Worm (Caenorhabditis elegans): ENCODE measurements around the gene ser-1.

The ser-1 gene

DNA sequence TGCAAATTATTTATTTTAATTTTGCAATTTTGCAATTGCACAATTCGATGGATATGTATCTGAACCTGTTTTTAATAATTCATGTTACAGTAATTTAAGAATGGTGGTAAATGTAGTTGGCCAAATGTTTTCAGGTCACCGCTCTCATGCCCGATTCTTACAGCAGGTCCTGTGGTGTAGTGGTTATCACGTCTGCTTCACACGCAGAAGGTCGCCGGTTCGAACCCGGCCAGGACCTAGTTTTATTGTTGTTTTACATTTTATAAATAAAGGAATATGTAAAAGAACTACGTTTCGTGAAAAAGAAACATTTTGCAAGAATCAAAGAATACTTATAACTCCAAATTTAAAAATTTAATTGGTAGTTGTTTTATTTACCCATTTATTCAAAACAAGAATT, 10.7 kb downstream of the ser-1 start (continued):
- peak; percentile 65; the same call in 1 of the 2 replicates for TF ChIP-seq F26F4.8 (GFP tag; conservative IDR thresholded peaks at IDR 0.05)
- TF ChIP-seq daf-12 (tag; optimal IDR thresholded peaks at IDR 0.05) = no peak
- TF ChIP-seq nhr-111 (GFP tag; optimal IDR thresholded peaks at IDR 0.05) = no peak
- TF ChIP-seq pha-4 (GFP tag; IDR thresholded peaks at IDR 0.05) = peak; percentile 57; the same call in 1 of the 2 replicates
- TF ChIP-seq pha-4 (tag; optimal IDR thresholded peaks at IDR 0.05) = no peak
- TF ChIP-seq dve-1 (tag; optimal IDR thresholded peaks at IDR 0.05; ENCODE audit: insufficient read depth) = no peak
- TF ChIP-seq php-3 (GFP tag; IDR thresholded peaks at IDR 0.05) = peak; percentile 29; the same call in 1 of the 2 replicates
- no peak for TF ChIP-seq nhr-11 (tag; optimal IDR thresholded peaks at IDR 0.05)
- peak; percentile 75 for TF ChIP-seq vab-7 (GFP tag; IDR thresholded peaks at IDR 0.05)
- TF ChIP-seq snpc-4 (tag; optimal IDR thresholded peaks at IDR 0.05) = no peak
- TF ChIP-seq saeg-2 (GFP tag; IDR thresholded peaks at IDR 0.05) = no peak
- TF ChIP-seq nhr-10 (tag; optimal IDR thresholded peaks at IDR 0.05) = no peak
- TF ChIP-seq jun-1 (tag; optimal IDR thresholded peaks at IDR 0.05) = no peak
- TF ChIP-seq dmd-9 (GFP tag; IDR thresholded peaks at IDR 0.05) = no peak
- TF ChIP-seq tra-1 (GFP tag; IDR thresholded peaks at IDR 0.05) = peak; percentile 69; the same call in 1 of the 2 replicates
- no peak for TF ChIP-seq hif-1 (tag; optimal IDR thresholded peaks at IDR 0.05)
- TF ChIP-seq dmd-6 (GFP tag; IDR thresholded peaks at IDR 0.05) = peak; percentile 46; the same call in 1 of the 2 replicates
- no peak for TF ChIP-seq lir-3 (tag; optimal IDR thresholded peaks at IDR 0.05)
- no peak for TF ChIP-seq mdl-1 (tag; optimal IDR thresholded peaks at IDR 0.05)
- TF ChIP-seq unc-39 (tag; optimal IDR thresholded peaks at IDR 0.05) = no peak
- TF ChIP-seq zfp-3 (GFP tag; conservative IDR thresholded peaks at IDR 0.05) = no peak
- no peak for TF ChIP-seq ceh-32 (tag; optimal IDR thresholded peaks at IDR 0.05; ENCODE audit: poor library complexity)
- no peak for TF ChIP-seq spr-1 (tag; optimal IDR thresholded peaks at IDR 0.05)
- no peak for TF ChIP-seq mxl-3 (GFP tag; optimal IDR thresholded peaks at IDR 0.05)
- peak; percentile 69 for TF ChIP-seq snpc-1.2 (GFP tag; IDR thresholded peaks at IDR 0.05)
- TF ChIP-seq lin-39 (tag; optimal IDR thresholded peaks at IDR 0.05) = no peak
- no peak for TF ChIP-seq nhr-48 (tag; optimal IDR thresholded peaks at IDR 0.05)
- TF ChIP-seq nhr-28 (tag; optimal IDR thresholded peaks at IDR 0.05) = no peak
- no peak for TF ChIP-seq rbr-2 (tag; optimal IDR thresholded peaks at IDR 0.05)
- no peak for TF ChIP-seq nhr-25 (tag; optimal IDR thresholded peaks at IDR 0.05; ENCODE audit: borderline replicate concordance, insufficient read depth)
- TF ChIP-seq ama-1 (optimal IDR thresholded peaks at IDR 0.05) = no peak
- peak; percentile 20 for TF ChIP-seq lin-13 (GFP tag; optimal IDR thresholded peaks at IDR 0.05)
- TF ChIP-seq ZK546.5 (tag; optimal IDR thresholded peaks at IDR 0.05) = no peak
- no peak for TF ChIP-seq nhr-102 (tag; optimal IDR thresholded peaks at IDR 0.05)
- peak; percentile 77 for TF ChIP-seq lim-7 (GFP tag; IDR thresholded peaks at IDR 0.05)
- no peak for TF ChIP-seq lin-29 (GFP tag; IDR thresholded peaks at IDR 0.05)

DNA sequence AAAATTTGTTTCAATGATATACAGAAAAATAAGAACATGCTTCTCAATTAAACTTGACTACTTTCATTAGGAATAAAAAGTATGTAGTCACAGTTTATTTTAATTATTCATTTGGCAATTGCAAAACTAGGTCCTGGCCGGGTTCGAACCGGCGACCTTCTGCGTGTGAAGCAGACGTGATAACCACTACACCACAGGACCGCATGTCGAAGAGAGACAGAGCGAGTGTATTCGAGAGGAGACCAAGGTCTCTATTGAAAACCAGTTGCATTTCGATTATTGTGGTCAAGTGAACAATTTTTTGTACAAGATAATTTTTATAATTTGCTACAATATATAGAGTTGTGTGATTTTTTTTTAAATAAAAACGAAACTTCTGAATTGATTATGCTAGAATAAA, 11.3 kb downstream of the ser-1 start:
- TF ChIP-seq pqm-1 (tag; optimal IDR thresholded peaks at IDR 0.05) = no peak
- TF ChIP-seq ceh-62 (tag; optimal IDR thresholded peaks at IDR 0.05) = no peak
- no peak for TF ChIP-seq zag-1 (tag; optimal IDR thresholded peaks at IDR 0.05)
- TF ChIP-seq nhr-111 (GFP tag; optimal IDR thresholded peaks at IDR 0.05) = no peak
- no peak for TF ChIP-seq nhr-237 (tag; optimal IDR thresholded peaks at IDR 0.05)
- TF ChIP-seq madf-9 (GFP tag; conservative IDR thresholded peaks at IDR 0.05) = peak; percentile 81
- no peak for TF ChIP-seq ceh-82 (tag; optimal IDR thresholded peaks at IDR 0.05)
- TF ChIP-seq arid-1 (GFP tag; conservative IDR thresholded peaks at IDR 0.05) = peak; percentile 77; the same call in 1 of the 2 replicates
- no peak for TF ChIP-seq egl-27 (tag; optimal IDR thresholded peaks at IDR 0.05)
- TF ChIP-seq F49E8.2 (tag; optimal IDR thresholded peaks at IDR 0.05; ENCODE audit: borderline replicate concordance) = peak; percentile 12
- TF ChIP-seq vab-7 (GFP tag; IDR thresholded peaks at IDR 0.05) = peak; percentile 92
- peak; percentile 28 for TF ChIP-seq lin-13 (GFP tag; optimal IDR thresholded peaks at IDR 0.05)
- peak; percentile 68 for TF ChIP-seq ceh-44 (GFP tag; IDR thresholded peaks at IDR 0.05)
- TF ChIP-seq nhr-41 (GFP tag; IDR thresholded peaks at IDR 0.05) = peak; percentile 82; the same call in 1 of the 2 replicates
- peak; percentile 1 for TF ChIP-seq zfp-2 (tag; optimal IDR thresholded peaks at IDR 0.05)
- TF ChIP-seq ztf-11 (tag; optimal IDR thresholded peaks at IDR 0.05) = no peak
- peak; percentile 71 for TF ChIP-seq spr-1 (tag; optimal IDR thresholded peaks at IDR 0.05)
- peak; percentile 42 for TF ChIP-seq lir-3 (tag; optimal IDR thresholded peaks at IDR 0.05)
- peak; percentile 39; the same call in 1 of the 2 replicates for TF ChIP-seq mdt-29 (GFP tag; IDR thresholded peaks at IDR 0.05)
- TF ChIP-seq lin-1 (GFP tag; IDR thresholded peaks at IDR 0.05) = peak; percentile 43; the same call in 1 of the 2 replicates
- TF ChIP-seq duxl-1 (tag; optimal IDR thresholded peaks at IDR 0.05; ENCODE audit: poor library complexity) = peak; percentile 69

Measured in whole organism, L4 larva.